Worm (Caenorhabditis elegans) whole organism, mixed stage, embryonic: Measurements from ENCODE around the gene F22H10.1.

Experiments used
- M03D4.4 ChIP-seq: sonication (generic microtip); optimal IDR thresholded peaks from 2 replicates; lab custom pipeline; 2017; ENCODE audit warnings: mild to moderate bottlenecking, missing genetic modification characterization, missing compliant biosample characterization
- bed-3 ChIP-seq: fragments of 200-800 bp; sonication (Bioruptor generic); optimal IDR thresholded peaks from 3 replicates; lab custom pipeline; 2018; ENCODE audit warnings: mild to moderate bottlenecking, missing genetic modification characterization, moderate library complexity, missing compliant biosample characterization
- blmp-1 ChIP-seq: fragments of 150-350 bp; optimal IDR thresholded peaks from 2 replicates; lab custom pipeline; 2014; ENCODE audit warnings: missing biosample characterization, missing genetic modification characterization
- ceh-39 ChIP-seq: fragments of 150-350 bp; optimal IDR thresholded peaks from 2 replicates; lab custom pipeline; 2014; ENCODE audit warnings: missing biosample characterization, missing genetic modification characterization
- ceh-43 ChIP-seq: fragments of 200-800 bp; sonication (Bioruptor generic); optimal IDR thresholded peaks from 2 replicates; lab custom pipeline; 2018; ENCODE audit warnings: mild to moderate bottlenecking, missing genetic modification characterization, moderate library complexity, missing compliant biosample characterization
- ceh-83 ChIP-seq: fragments of 200-800 bp; sonication (Bioruptor generic); optimal IDR thresholded peaks from 2 replicates; lab custom pipeline; 2018; ENCODE audit warnings: mild to moderate bottlenecking, missing genetic modification characterization, missing compliant biosample characterization
- ces-1 ChIP-seq: fragments of 150-350 bp; optimal IDR thresholded peaks from 2 replicates; lab custom pipeline; 2014; ENCODE audit warnings: missing biosample characterization, missing genetic modification reagents, missing genetic modification characterization
- cnd-1 ChIP-seq: fragments of 200-800 bp; sonication (Bioruptor generic); optimal IDR thresholded peaks from 2 replicates; lab custom pipeline; 2018; ENCODE audit warnings: mild to moderate bottlenecking, missing genetic modification characterization, missing compliant biosample characterization
- elt-1 ChIP-seq: sonication (generic microtip); optimal IDR thresholded peaks from 2 replicates; lab custom pipeline; 2017; ENCODE audit warnings: missing genetic modification characterization, mild to moderate bottlenecking, missing compliant biosample characterization, antibody characterized with exemption, moderate library complexity, borderline replicate concordance; ENCODE audit not compliant: insufficient read depth
- elt-3 ChIP-seq: fragments of 150-350 bp; optimal IDR thresholded peaks from 2 replicates; lab custom pipeline; 2014; ENCODE audit warnings: missing biosample characterization, missing genetic modification characterization
- flh-1 ChIP-seq: fragments of 200-800 bp; sonication (Bioruptor generic); optimal IDR thresholded peaks from 2 replicates; lab custom pipeline; 2018; ENCODE audit warnings: mild to moderate bottlenecking, missing genetic modification characterization, moderate library complexity, missing compliant biosample characterization
- ham-2 ChIP-seq: fragments of 200-800 bp; sonication (Bioruptor generic); optimal IDR thresholded peaks from 2 replicates; lab custom pipeline; 2018; ENCODE audit warnings: mild to moderate bottlenecking, missing genetic modification characterization, missing compliant biosample characterization
- hlh-1 ChIP-seq: fragments of 150-350 bp; optimal IDR thresholded peaks from 2 replicates; lab custom pipeline; 2014; ENCODE audit warnings: missing biosample characterization, missing genetic modification reagents, missing genetic modification characterization
- lin-32 ChIP-seq: fragments of 200-800 bp; sonication (Bioruptor generic); optimal IDR thresholded peaks from 2 replicates; lab custom pipeline; 2018; ENCODE audit warnings: mild to moderate bottlenecking, missing genetic modification characterization, missing compliant biosample characterization
- lsy-2 ChIP-seq: fragments of 150-350 bp; optimal IDR thresholded peaks from 2 replicates; lab custom pipeline; 2014; ENCODE audit warnings: missing biosample characterization, missing genetic modification characterization
- mab-5 ChIP-seq: fragments of 150-350 bp; optimal IDR thresholded peaks from 2 replicates; lab custom pipeline; 2014; ENCODE audit warnings: missing biosample characterization, missing genetic modification characterization
- mls-2 ChIP-seq: sonication (generic microtip); optimal IDR thresholded peaks from 2 replicates; lab custom pipeline; 2016; ENCODE audit warnings: mild to moderate bottlenecking, missing genetic modification characterization, moderate library complexity, missing compliant biosample characterization
- nhr-12 ChIP-seq: fragments of 150-350 bp; optimal IDR thresholded peaks from 2 replicates; lab custom pipeline; 2014; ENCODE audit warnings: missing biosample characterization, missing genetic modification characterization
- nhr-2 ChIP-seq: fragments of 150-350 bp; optimal IDR thresholded peaks from 2 replicates; lab custom pipeline; 2014; ENCODE audit warnings: missing biosample characterization, missing genetic modification characterization
- nhr-237 ChIP-seq: fragments of 150-350 bp; optimal IDR thresholded peaks from 2 replicates; lab custom pipeline; 2014; ENCODE audit warnings: missing biosample characterization, missing genetic modification characterization
- nhr-28 ChIP-seq: fragments of 150-350 bp; optimal IDR thresholded peaks from 2 replicates; lab custom pipeline; 2014; ENCODE audit warnings: missing biosample characterization, missing genetic modification characterization
- nhr-76 ChIP-seq: sonication (generic microtip); optimal IDR thresholded peaks from 2 replicates; lab custom pipeline; 2017; ENCODE audit warnings: missing biosample characterization, missing genetic modification characterization
- pha-4 ChIP-seq: fragments of 150-350 bp; optimal IDR thresholded peaks from 2 replicates; lab custom pipeline; 2018; ENCODE audit warnings: missing biosample characterization, missing genetic modification reagents, missing genetic modification characterization
- sem-2 ChIP-seq: fragments of 200-800 bp; sonication (Bioruptor generic); optimal IDR thresholded peaks from 2 replicates; lab custom pipeline; 2018; ENCODE audit warnings: mild to moderate bottlenecking, missing genetic modification characterization, missing compliant biosample characterization
- snpc-4 ChIP-seq: fragments of 150-350 bp; optimal IDR thresholded peaks from 2 replicates; lab custom pipeline; 2014; ENCODE audit warnings: missing biosample characterization, missing genetic modification characterization
- sptf-1 ChIP-seq: sonication (generic microtip); optimal IDR thresholded peaks from 2 replicates; lab custom pipeline; 2017; ENCODE audit warnings: mild to moderate bottlenecking, missing genetic modification characterization, moderate library complexity, missing compliant biosample characterization
- tbx-8 ChIP-seq: fragments of 200-800 bp; sonication (Bioruptor generic); optimal IDR thresholded peaks from 2 replicates; lab custom pipeline; 2018; ENCODE audit warnings: mild to moderate bottlenecking, missing genetic modification characterization, moderate library complexity, missing compliant biosample characterization
- unc-120 ChIP-seq: sonication (generic microtip); optimal IDR thresholded peaks from 2 replicates; lab custom pipeline; 2017; ENCODE audit warnings: missing genetic modification characterization, missing compliant biosample characterization; ENCODE audit not compliant: poor library complexity, severe bottlenecking
- unc-39 ChIP-seq: fragments of 150-350 bp; optimal IDR thresholded peaks from 2 replicates; lab custom pipeline; 2014; ENCODE audit warnings: missing biosample characterization, missing genetic modification characterization
- unc-62 ChIP-seq: fragments of 150-350 bp; optimal IDR thresholded peaks from 2 replicates; lab custom pipeline; 2014; ENCODE audit warnings: missing biosample characterization, missing genetic modification reagents, missing genetic modification characterization
- ztf-11 ChIP-seq: fragments of 150-350 bp; optimal IDR thresholded peaks from 2 replicates; lab custom pipeline; 2014; ENCODE audit warnings: missing biosample characterization, missing genetic modification characterization

F22H10.1 gene

DNA sequence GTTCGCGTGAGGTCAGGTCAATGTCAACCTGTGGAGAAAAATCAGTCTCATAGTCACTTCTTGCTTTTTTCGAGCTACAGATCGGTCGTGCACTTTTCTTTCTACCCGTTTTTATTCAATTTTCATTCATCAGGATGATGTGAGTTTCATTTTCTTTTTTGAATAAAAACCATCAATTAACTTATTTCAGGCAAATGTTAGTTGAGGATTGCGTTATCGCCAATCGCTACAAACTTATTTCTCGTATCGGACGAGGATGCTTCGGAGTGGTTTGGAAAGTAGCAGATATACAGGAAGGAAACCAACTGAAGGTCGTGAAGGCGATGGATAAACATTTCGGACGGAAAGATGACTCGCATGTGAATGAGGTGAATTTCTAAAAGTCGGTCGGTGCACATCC, at the start of gene F22H10.1:
TSS of gene F22H10.1 (plus strand) at position 211 of the 400 bp plus-strand sequence.
- TF ChIP-seq sem-2 (GFP tag; lab: Kevin White, UChicago) (no peak), elt-3 (tag; lab: Kevin White, UChicago) (no peak), nhr-28 (tag; lab: Kevin White, UChicago) (no peak), lsy-2 (tag; lab: Kevin White, UChicago) (no peak), ceh-43 (no peak), hlh-1 (tag; lab: Kevin White, UChicago) (no peak), unc-62 (GFP tag; lab: Kevin White, UChicago) (no peak)

DNA sequence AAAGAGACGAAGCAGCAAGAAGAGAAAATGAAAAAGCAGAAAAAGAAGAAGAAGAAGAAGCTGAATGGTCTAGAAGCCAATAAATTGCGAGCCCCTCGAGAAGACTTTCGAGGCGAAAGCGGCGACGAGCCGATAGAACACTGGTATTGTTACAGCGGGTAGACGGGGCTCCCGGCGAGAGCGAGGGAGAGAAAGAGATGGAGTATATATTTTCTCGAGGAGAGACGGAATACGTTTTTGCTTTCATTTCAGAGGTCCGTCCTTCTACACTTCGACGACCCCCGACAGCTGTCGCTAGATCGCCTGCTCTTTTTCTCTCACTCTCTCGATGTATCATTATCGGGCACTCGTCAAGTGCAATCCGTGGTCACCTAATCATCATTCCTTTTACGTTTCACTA, 47.0 kb upstream of the F22H10.1 start:
- TF ChIP-seq unc-62 (GFP tag; lab: Kevin White, UChicago), result peak; percentile 50
- no peak for TF ChIP-seq sptf-1 (tag; lab: Kevin White, UChicago)
- TF ChIP-seq hlh-1 (tag; lab: Kevin White, UChicago), result peak; percentile 95
- no peak for TF ChIP-seq mls-2 (tag; lab: Kevin White, UChicago)
- TF ChIP-seq unc-120 (tag; lab: Kevin White, UChicago), result peak; percentile 69
- no peak for TF ChIP-seq blmp-1
- TF ChIP-seq ztf-11 (tag; lab: Kevin White, UChicago), result no peak

DNA sequence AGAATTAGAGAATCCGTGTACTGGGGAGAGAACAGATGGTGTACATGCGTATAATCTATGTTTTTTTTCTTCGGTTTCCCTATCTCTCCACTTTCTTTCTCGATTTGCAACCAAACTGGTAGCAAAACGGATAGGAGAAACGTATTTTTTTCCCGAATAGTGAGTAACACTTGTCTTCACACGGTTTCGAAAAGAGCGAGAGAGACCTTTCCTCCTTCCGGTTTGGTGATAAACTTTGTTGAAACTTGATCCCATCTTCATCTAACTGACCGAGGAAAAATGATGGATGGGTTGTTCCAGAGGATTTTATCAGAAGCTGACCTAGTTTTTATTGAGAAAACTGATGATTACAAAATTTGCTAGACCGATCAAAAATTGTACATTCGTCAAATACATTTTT, 43.9 kb upstream of the F22H10.1 start:
- TF ChIP-seq ces-1 (GFP tag; lab: Kevin White, UChicago), result no peak
- TF ChIP-seq flh-1 (GFP tag; lab: Kevin White, UChicago), result no peak
- no peak for TF ChIP-seq tbx-8 (GFP tag; lab: Kevin White, UChicago)
- no peak for TF ChIP-seq elt-3 (tag; lab: Kevin White, UChicago)
- no peak for TF ChIP-seq M03D4.4
- TF ChIP-seq bed-3 (GFP tag; lab: Kevin White, UChicago), result no peak
- no peak for TF ChIP-seq mls-2 (tag; lab: Kevin White, UChicago)
- no peak for TF ChIP-seq lin-32 (GFP tag; lab: Kevin White, UChicago)
- no peak for TF ChIP-seq ceh-83 (GFP tag; lab: Kevin White, UChicago)
- no peak for TF ChIP-seq nhr-12 (tag; lab: Kevin White, UChicago)
- no peak for TF ChIP-seq mab-5 (tag; lab: Kevin White, UChicago)
- TF ChIP-seq unc-62 (GFP tag; lab: Kevin White, UChicago), result no peak
- TF ChIP-seq pha-4, result no peak
- TF ChIP-seq unc-39 (tag; lab: Kevin White, UChicago), result no peak
- no peak for TF ChIP-seq lsy-2 (tag; lab: Kevin White, UChicago)
- TF ChIP-seq sptf-1 (tag; lab: Kevin White, UChicago), result no peak
- no peak for TF ChIP-seq cnd-1 (tag; lab: Kevin White, UChicago)
- TF ChIP-seq nhr-2 (tag; lab: Kevin White, UChicago), result no peak
- no peak for TF ChIP-seq ceh-39 (tag; lab: Kevin White, UChicago)

DNA sequence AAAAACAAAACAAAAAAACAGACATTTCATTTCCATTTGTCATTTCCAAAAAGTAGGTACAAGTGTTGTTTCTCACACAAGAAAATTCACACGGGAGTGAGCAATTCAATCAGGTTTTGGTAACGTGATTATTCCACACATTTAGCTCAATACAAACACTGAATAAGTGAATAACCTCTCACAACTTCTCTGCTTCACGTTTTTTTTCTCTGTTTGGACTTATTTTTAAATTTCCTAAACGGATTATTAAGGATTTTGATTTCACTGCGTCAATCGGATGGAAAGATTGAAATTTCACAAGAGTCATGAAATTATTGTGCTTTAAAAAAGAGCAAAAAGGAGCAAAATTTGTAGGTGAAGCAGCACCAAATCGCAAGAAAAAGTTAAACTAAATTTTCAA, 42.0 kb upstream of the F22H10.1 start:
- TF ChIP-seq nhr-76 (no peak), mab-5 (tag; lab: Kevin White, UChicago) (no peak), ham-2 (no peak), ceh-43 (no peak), pha-4 (no peak), sem-2 (GFP tag; lab: Kevin White, UChicago) (no peak), ces-1 (GFP tag; lab: Kevin White, UChicago) (peak; percentile 60), M03D4.4 (no peak)

DNA sequence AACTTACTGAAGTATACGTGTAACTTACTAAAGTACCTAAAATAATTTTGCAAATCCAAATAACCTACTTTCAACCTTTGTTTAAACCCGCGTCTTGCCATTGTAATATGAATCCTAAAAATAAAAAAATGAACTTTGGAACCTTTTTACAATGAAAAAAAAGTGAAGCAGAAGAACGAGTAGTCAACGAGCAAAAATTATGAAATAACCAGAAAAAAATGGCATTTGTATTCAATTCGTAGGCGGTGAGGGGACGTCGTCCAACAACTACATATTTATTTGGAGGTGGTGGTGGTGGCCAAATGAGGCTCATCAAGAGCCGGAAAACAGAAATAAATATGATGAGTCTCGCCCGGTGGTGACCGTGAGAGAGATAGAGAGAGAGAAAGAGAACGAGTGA, 39.5 kb upstream of the F22H10.1 start, which contains the start of gene F43B10.1:
TSS of gene F43B10.1 (minus strand) at position 101 of the 400 bp plus-strand sequence.
- no peak for TF ChIP-seq sptf-1 (tag; lab: Kevin White, UChicago)
- TF ChIP-seq snpc-4 (tag; lab: Kevin White, UChicago), result no peak

DNA sequence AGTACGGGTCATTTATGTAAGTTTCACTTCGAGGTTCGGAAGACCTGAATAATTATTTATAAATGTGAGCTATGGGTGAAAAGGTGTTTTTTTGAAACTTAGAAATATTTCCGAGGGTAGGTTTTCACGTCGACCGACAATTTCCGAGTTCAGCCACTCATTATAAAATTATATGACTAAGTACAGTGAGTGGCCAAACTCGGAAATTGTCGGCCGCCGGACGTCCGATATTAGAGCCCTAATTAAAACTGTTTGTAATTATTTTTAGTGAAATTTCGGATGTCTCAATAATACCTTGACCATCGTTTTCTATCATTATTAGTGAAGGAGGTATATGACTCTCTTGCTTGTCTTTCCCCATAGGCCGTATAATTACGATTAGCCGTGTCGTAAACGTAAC, 34.7 kb upstream of the F22H10.1 start:
- TF ChIP-seq M03D4.4, result no peak
- TF ChIP-seq nhr-237 (tag; lab: Kevin White, UChicago), result no peak
- TF ChIP-seq pha-4, result no peak
- TF ChIP-seq elt-3 (tag; lab: Kevin White, UChicago), result no peak
- no peak for TF ChIP-seq elt-1
